Fruit fly (Drosophila melanogaster): ENCODE measurements around the gene mmy.

mmy gene

dm6 chr2L:6461497-6461896, 12.2 kb downstream of the mmy start (continued):
- TF ChIP-seq achi (GFP tag; optimal IDR thresholded peaks at IDR 0.05) (no peak), vri (GFP tag; optimal IDR thresholded peaks at IDR 0.05) (peak; percentile 38), acj6 (GFP tag; optimal IDR thresholded peaks at IDR 0.05) (no peak), esn (GFP tag; optimal IDR thresholded peaks at IDR 0.05) (peak; percentile 14), CG3919 (GFP tag; optimal IDR thresholded peaks at IDR 0.05) (peak; percentile 2), CG34406 (GFP tag; optimal IDR thresholded peaks at IDR 0.05) (no peak), Met (GFP tag; optimal IDR thresholded peaks at IDR 0.05) (peak; percentile 9), CG8319 (GFP tag; optimal IDR thresholded peaks at IDR 0.05) (no peak), salr (GFP tag; optimal IDR thresholded peaks at IDR 0.05) (no peak), Blimp-1 (GFP tag; optimal IDR thresholded peaks at IDR 0.05) (no peak), CG8119 (GFP tag; IDR thresholded peaks at IDR 0.05) (no peak), CG6163 (GFP tag; IDR thresholded peaks at IDR 0.05) (no peak), Sox102F (GFP tag; optimal IDR thresholded peaks at IDR 0.05) (no peak), Ets96B (tag; optimal IDR thresholded peaks at IDR 0.05) (no peak), fd59A (GFP tag; optimal IDR thresholded peaks at IDR 0.05) (no peak), CG6792 (GFP tag; optimal IDR thresholded peaks at IDR 0.05) (no peak), svp (GFP tag) (peak; percentile 59)

dm6 chr2L:6457583-6457982, 16.1 kb downstream of the mmy start:
- TF ChIP-seq svp (GFP tag) (peak; percentile 97), ss (GFP tag; optimal IDR thresholded peaks at IDR 0.05) (no peak), Sox14 (GFP tag; optimal IDR thresholded peaks at IDR 0.05) (peak; percentile 24)

dm6 chr2L:6455955-6456599, 17.6 kb downstream of the mmy start, which contains the start of gene frj:
frj (plus strand) TSS chr2L:6456052.
- peak; percentile 37 for TF ChIP-seq topi (GFP tag; optimal IDR thresholded peaks at IDR 0.05)
- TF ChIP-seq lz (GFP tag; optimal IDR thresholded peaks at IDR 0.05): peak; percentile 57
- TF ChIP-seq CG9139 (GFP tag; optimal IDR thresholded peaks at IDR 0.05): no peak
- no peak for TF ChIP-seq CG1621 (tag; optimal IDR thresholded peaks at IDR 0.05)
- TF ChIP-seq CG11294 (GFP tag; IDR thresholded peaks at IDR 0.05): no peak; the same call in 1 of the 2 replicates
- peak; percentile 59 for TF ChIP-seq esn (GFP tag; optimal IDR thresholded peaks at IDR 0.05)
- no peak for TF ChIP-seq fkh (GFP tag; optimal IDR thresholded peaks at IDR 0.05)
- TF ChIP-seq CG6808 (GFP tag; optimal IDR thresholded peaks at IDR 0.05): peak; percentile 11
- peak; percentile 55 for TF ChIP-seq Sox14 (GFP tag; optimal IDR thresholded peaks at IDR 0.05)
- TF ChIP-seq Lpt (GFP tag; optimal IDR thresholded peaks at IDR 0.05): no peak
- peak; percentile 2 for TF ChIP-seq dsx (GFP tag; optimal IDR thresholded peaks at IDR 0.05; ENCODE audit: poor library complexity, severe bottlenecking)
- TF ChIP-seq salr (GFP tag; optimal IDR thresholded peaks at IDR 0.05): no peak
- peak; percentile 58 for TF ChIP-seq CG3032 (tag; optimal IDR thresholded peaks at IDR 0.05)
- no peak for TF ChIP-seq spab (GFP tag; optimal IDR thresholded peaks at IDR 0.05)
- peak; percentile 10 for TF ChIP-seq CG8632 (GFP tag; optimal IDR thresholded peaks at IDR 0.05)
- TF ChIP-seq Eip78C (GFP tag): peak; percentile 85
- peak; percentile 64 for TF ChIP-seq Sox15 (GFP tag; optimal IDR thresholded peaks at IDR 0.05)
- TF ChIP-seq Ets96B (tag; optimal IDR thresholded peaks at IDR 0.05): peak; percentile 34
- TF ChIP-seq Met (GFP tag; optimal IDR thresholded peaks at IDR 0.05): peak; percentile 17
- no peak for TF ChIP-seq ss (GFP tag; optimal IDR thresholded peaks at IDR 0.05)
- peak; percentile 37 for TF ChIP-seq achi (GFP tag; optimal IDR thresholded peaks at IDR 0.05)
- peak; percentile 32; the same call in 1 of the 2 replicates for TF ChIP-seq Gug (GFP tag; IDR thresholded peaks at IDR 0.05)
- TF ChIP-seq dac (GFP tag; optimal IDR thresholded peaks at IDR 0.05): peak; percentile 10
- TF ChIP-seq CG6792 (GFP tag; optimal IDR thresholded peaks at IDR 0.05): peak; percentile 7
- peak; percentile 29 for TF ChIP-seq CG34406 (GFP tag; optimal IDR thresholded peaks at IDR 0.05)
- TF ChIP-seq acj6 (GFP tag; optimal IDR thresholded peaks at IDR 0.05): peak; percentile 60
- TF ChIP-seq CG16779 (tag; optimal IDR thresholded peaks at IDR 0.05): no peak
- no peak for TF ChIP-seq CG6854 (GFP tag; optimal IDR thresholded peaks at IDR 0.05)
- TF ChIP-seq CG8319 (GFP tag; optimal IDR thresholded peaks at IDR 0.05): peak; percentile 7
- peak; percentile 63 for TF ChIP-seq Ets21C (GFP tag; optimal IDR thresholded peaks at IDR 0.05)
- peak; percentile 73 for TF ChIP-seq cyc (GFP tag; optimal IDR thresholded peaks at IDR 0.05)
- peak; percentile 45; the same call in 1 of the 2 replicates for TF ChIP-seq CG15336 (GFP tag; IDR thresholded peaks at IDR 0.05)
- TF ChIP-seq Hr4 (GFP tag; optimal IDR thresholded peaks at IDR 0.05): peak; percentile 63
- peak; percentile 52 for TF ChIP-seq CG6163 (GFP tag; IDR thresholded peaks at IDR 0.05)
- peak; percentile 53 for TF ChIP-seq CG3919 (GFP tag; optimal IDR thresholded peaks at IDR 0.05)
- TF ChIP-seq net (GFP tag; optimal IDR thresholded peaks at IDR 0.05): peak; percentile 3
- peak; percentile 63 for TF ChIP-seq pdm3 (GFP tag; optimal IDR thresholded peaks at IDR 0.05)
- peak; percentile 36 for TF ChIP-seq CG11762 (GFP tag; optimal IDR thresholded peaks at IDR 0.05; ENCODE audit: insufficient read depth)
- TF ChIP-seq CG11902 (GFP tag; optimal IDR thresholded peaks at IDR 0.05): peak; percentile 65
- peak; percentile 72 for TF ChIP-seq svp (GFP tag)

All from whole organism, prepupa.